Worm (Caenorhabditis elegans): Measurements from ENCODE around the gene F18H3.1.

The F18H3.1 gene

ce11 chrX:13502282-13502681, 17.2 kb upstream of the F18H3.1 start (continued):
- no peak for TF ChIP-seq pax-3 (tag; optimal IDR thresholded peaks at IDR 0.05)
- TF ChIP-seq efl-3 (GFP tag; optimal IDR thresholded peaks at IDR 0.05), result no peak
- no peak for TF ChIP-seq ceh-63 (GFP tag; optimal IDR thresholded peaks at IDR 0.05)
- no peak for TF ChIP-seq unc-98 (GFP tag; IDR thresholded peaks at IDR 0.05)
- no peak for TF ChIP-seq unc-30 (tag; optimal IDR thresholded peaks at IDR 0.05)
- TF ChIP-seq egl-13 (tag; optimal IDR thresholded peaks at IDR 0.05), result peak; percentile 22
- no peak for TF ChIP-seq sptf-1 (tag; optimal IDR thresholded peaks at IDR 0.05)
- TF ChIP-seq aha-1 (tag; optimal IDR thresholded peaks at IDR 0.05), result no peak
- TF ChIP-seq mab-9 (GFP tag; IDR thresholded peaks at IDR 0.05), result no peak
- TF ChIP-seq lin-15B (tag; optimal IDR thresholded peaks at IDR 0.05), result peak; percentile 9
- TF ChIP-seq nhr-71 (tag; optimal IDR thresholded peaks at IDR 0.05), result peak; percentile 46
- peak; percentile 18 for TF ChIP-seq snu-23 (GFP tag; optimal IDR thresholded peaks at IDR 0.05)
- peak; percentile 52 for TF ChIP-seq swsn-7 (tag; optimal IDR thresholded peaks at IDR 0.05)
- no peak for TF ChIP-seq hlh-17 (GFP tag; optimal IDR thresholded peaks at IDR 0.05; ENCODE audit: borderline replicate concordance)
- TF ChIP-seq nhr-77 (tag; optimal IDR thresholded peaks at IDR 0.05), result no peak
- no peak for TF ChIP-seq grh-1 (GFP tag; IDR thresholded peaks at IDR 0.05)
- peak; percentile 23 for TF ChIP-seq mep-1 (tag; optimal IDR thresholded peaks at IDR 0.05)
- TF ChIP-seq C34B4.2 (tag; optimal IDR thresholded peaks at IDR 0.05), result no peak
- TF ChIP-seq nhr-84 (tag; optimal IDR thresholded peaks at IDR 0.05), result no peak
- no peak for TF ChIP-seq fos-1 (tag; optimal IDR thresholded peaks at IDR 0.05)
- no peak for TF ChIP-seq elt-3 (tag; optimal IDR thresholded peaks at IDR 0.05)
- no peak for TF ChIP-seq hpl-2 (GFP tag; optimal IDR thresholded peaks at IDR 0.05)
- TF ChIP-seq irx-1 (tag; optimal IDR thresholded peaks at IDR 0.05), result no peak
- TF ChIP-seq pqm-1 (tag; optimal IDR thresholded peaks at IDR 0.05), result no peak
- no peak for TF ChIP-seq ceh-90 (tag; optimal IDR thresholded peaks at IDR 0.05)
- no peak for TF ChIP-seq tlp-1 (tag; optimal IDR thresholded peaks at IDR 0.05)
- no peak for TF ChIP-seq fkh-4 (tag; optimal IDR thresholded peaks at IDR 0.05; ENCODE audit: borderline replicate concordance)
- no peak for TF ChIP-seq nhr-12 (tag; optimal IDR thresholded peaks at IDR 0.05)
- no peak for TF ChIP-seq mdl-1 (tag; optimal IDR thresholded peaks at IDR 0.05)
- TF ChIP-seq tbx-2 (tag; optimal IDR thresholded peaks at IDR 0.05), result peak; percentile 28
- TF ChIP-seq unc-62 (GFP tag; optimal IDR thresholded peaks at IDR 0.05), result no peak
- TF ChIP-seq nhr-47 (tag; optimal IDR thresholded peaks at IDR 0.05), result peak; percentile 51
- TF ChIP-seq sox-4 (tag; optimal IDR thresholded peaks at IDR 0.05), result no peak
- TF ChIP-seq isw-1 (GFP tag; IDR thresholded peaks at IDR 0.05), result peak; percentile 30
- TF ChIP-seq elt-2 (tag; optimal IDR thresholded peaks at IDR 0.05), result no peak
- no peak for TF ChIP-seq egl-27 (tag; optimal IDR thresholded peaks at IDR 0.05)
- no peak for TF ChIP-seq aly-2 (tag; optimal IDR thresholded peaks at IDR 0.05)
- TF ChIP-seq ztf-4 (tag; optimal IDR thresholded peaks at IDR 0.05), result no peak
- TF ChIP-seq lir-3 (tag; optimal IDR thresholded peaks at IDR 0.05; ENCODE audit: poor library complexity), result no peak
- no peak for TF ChIP-seq unc-130 (tag; optimal IDR thresholded peaks at IDR 0.05)
- TF ChIP-seq efl-1 (optimal IDR thresholded peaks at IDR 0.05), result no peak
- TF ChIP-seq efl-1 (GFP tag; optimal IDR thresholded peaks at IDR 0.05 in 1 of 2), result no peak
- TF ChIP-seq zip-4 (GFP tag; optimal IDR thresholded peaks at IDR 0.05), result no peak
- no peak for TF ChIP-seq ceh-8 (GFP tag; optimal IDR thresholded peaks at IDR 0.05)
- peak; percentile 86 for TF ChIP-seq lin-14 (GFP tag; optimal IDR thresholded peaks at IDR 0.05)

- TF ChIP-seq fkh-8 (tag; optimal IDR thresholded peaks at IDR 0.05) (peak; percentile 21), lir-3 (tag; optimal IDR thresholded peaks at IDR 0.05; ENCODE audit: poor library complexity) (no peak), lin-14 (GFP tag; optimal IDR thresholded peaks at IDR 0.05) (peak; percentile 35)
These were observed 15.6 kb upstream of the F18H3.1 start for ce11 chrX:13503839-13504238.
